Worm (Caenorhabditis elegans) whole organism, mixed stage, embryonic: Measurements from ENCODE around the gene vha-1.

Source experiments
- ces-1 ChIP-seq: fragments of 150-350 bp; optimal IDR thresholded peaks from 2 replicates; lab custom pipeline; 2014; ENCODE audit warnings: missing biosample characterization, missing genetic modification reagents, missing genetic modification characterization
- elt-3 ChIP-seq: fragments of 150-350 bp; optimal IDR thresholded peaks from 2 replicates; lab custom pipeline; 2014; ENCODE audit warnings: missing biosample characterization, missing genetic modification characterization
- mab-5 ChIP-seq: fragments of 150-350 bp; optimal IDR thresholded peaks from 2 replicates; lab custom pipeline; 2014; ENCODE audit warnings: missing biosample characterization, missing genetic modification characterization
- mep-1 ChIP-seq: fragments of 150-350 bp; optimal IDR thresholded peaks from 2 replicates; lab custom pipeline; 2017; ENCODE audit warnings: missing biosample characterization, missing genetic modification reagents, missing genetic modification characterization, inconsistent platforms
- nhr-12 ChIP-seq: fragments of 150-350 bp; optimal IDR thresholded peaks from 2 replicates; lab custom pipeline; 2014; ENCODE audit warnings: missing biosample characterization, missing genetic modification characterization
- nhr-2 ChIP-seq: fragments of 150-350 bp; optimal IDR thresholded peaks from 2 replicates; lab custom pipeline; 2014; ENCODE audit warnings: missing biosample characterization, missing genetic modification characterization
- pha-4 ChIP-seq: fragments of 150-350 bp; optimal IDR thresholded peaks from 2 replicates; lab custom pipeline; 2018; ENCODE audit warnings: missing biosample characterization, missing genetic modification reagents, missing genetic modification characterization
- sem-2 ChIP-seq: fragments of 200-800 bp; sonication (Bioruptor generic); optimal IDR thresholded peaks from 2 replicates; lab custom pipeline; 2018; ENCODE audit warnings: mild to moderate bottlenecking, missing genetic modification characterization, missing compliant biosample characterization
- sptf-1 ChIP-seq: sonication (generic microtip); optimal IDR thresholded peaks from 2 replicates; lab custom pipeline; 2017; ENCODE audit warnings: mild to moderate bottlenecking, missing genetic modification characterization, moderate library complexity, missing compliant biosample characterization
- unc-120 ChIP-seq: sonication (generic microtip); optimal IDR thresholded peaks from 2 replicates; lab custom pipeline; 2017; ENCODE audit warnings: missing genetic modification characterization, missing compliant biosample characterization; ENCODE audit not compliant: poor library complexity, severe bottlenecking
- unc-62 ChIP-seq: fragments of 150-350 bp; optimal IDR thresholded peaks from 2 replicates; lab custom pipeline; 2014; ENCODE audit warnings: missing biosample characterization, missing genetic modification reagents, missing genetic modification characterization

DNA sequence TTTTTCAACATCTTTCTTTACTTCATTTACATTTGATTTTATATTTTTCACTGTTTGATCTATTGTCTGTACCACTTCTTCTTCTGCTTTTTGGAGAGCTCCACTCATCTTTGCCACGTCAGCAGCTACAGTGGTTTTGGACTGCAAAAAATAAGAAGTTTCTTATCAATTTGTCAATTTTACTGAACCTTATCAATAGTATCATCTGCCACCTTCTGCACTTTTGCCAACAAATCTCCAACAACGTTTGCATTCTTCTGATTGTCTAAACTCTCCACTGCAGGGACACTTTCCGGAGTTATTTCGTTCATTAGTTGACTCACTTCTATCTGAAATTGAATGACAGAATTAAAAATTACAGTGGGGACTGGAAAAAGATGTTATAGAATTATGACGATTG, 5.7 kb downstream of the vha-1 start:
- TF ChIP-seq elt-3 (tag; lab: Kevin White, UChicago) (no peak), unc-120 (no peak), mab-5 (tag; lab: Kevin White, UChicago) (no peak), sem-2 (GFP tag; lab: Kevin White, UChicago) (no peak), nhr-12 (tag; lab: Kevin White, UChicago) (no peak), unc-62 (GFP tag; lab: Kevin White, UChicago) (no peak), ces-1 (GFP tag; lab: Kevin White, UChicago) (no peak), sptf-1 (tag; lab: Kevin White, UChicago) (no peak), pha-4 (no peak), nhr-2 (tag; lab: Kevin White, UChicago) (no peak), mep-1 (tag; lab: Kevin White, UChicago) (no peak)
